Worm (Caenorhabditis elegans) whole organism, L4/young adult: Measurements from ENCODE around the gene zipt-2.2.

Experiments used
- W03F9.2 ChIP-seq: fragments of 150-350 bp; optimal IDR thresholded peaks from 2 replicates; lab custom pipeline; 2014; ENCODE audit warnings: missing biosample characterization, missing genetic modification characterization
- him-1 ChIP-seq: sonication (generic microtip); optimal IDR thresholded peaks from 2 replicates; lab custom pipeline; 2016; ENCODE audit warnings: missing genotype, missing genetic modification reagents, missing genetic modification characterization, missing compliant biosample characterization

DNA sequence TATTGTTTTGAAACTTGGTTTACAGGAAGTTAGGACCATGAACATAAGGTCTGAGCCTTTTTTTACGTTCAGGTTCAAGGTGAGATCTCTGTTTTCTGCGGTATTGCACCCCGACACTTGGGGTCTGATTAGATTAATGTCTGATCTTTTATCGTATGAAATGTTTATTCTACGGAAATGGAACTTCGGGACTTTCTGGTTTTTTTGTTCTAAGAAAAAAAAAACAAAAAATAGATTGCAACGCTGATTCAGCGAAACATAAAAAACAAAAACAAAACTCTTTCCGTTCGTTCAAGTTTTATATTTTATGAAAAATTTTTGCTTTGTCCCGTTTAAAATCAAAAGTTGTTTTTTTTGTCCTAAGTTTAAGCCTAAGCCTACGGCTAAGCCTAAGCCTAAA lies 30.1 kb upstream of the zipt-2.2 start, which contains the start of gene F36A4.5:
- TF ChIP-seq him-1 (tag; lab: Kevin White, UChicago) (no peak), W03F9.2 (no peak)
